Fruit fly (Drosophila melanogaster): ENCODE results near the gene CG17350.

The CG17350 gene

DNA sequence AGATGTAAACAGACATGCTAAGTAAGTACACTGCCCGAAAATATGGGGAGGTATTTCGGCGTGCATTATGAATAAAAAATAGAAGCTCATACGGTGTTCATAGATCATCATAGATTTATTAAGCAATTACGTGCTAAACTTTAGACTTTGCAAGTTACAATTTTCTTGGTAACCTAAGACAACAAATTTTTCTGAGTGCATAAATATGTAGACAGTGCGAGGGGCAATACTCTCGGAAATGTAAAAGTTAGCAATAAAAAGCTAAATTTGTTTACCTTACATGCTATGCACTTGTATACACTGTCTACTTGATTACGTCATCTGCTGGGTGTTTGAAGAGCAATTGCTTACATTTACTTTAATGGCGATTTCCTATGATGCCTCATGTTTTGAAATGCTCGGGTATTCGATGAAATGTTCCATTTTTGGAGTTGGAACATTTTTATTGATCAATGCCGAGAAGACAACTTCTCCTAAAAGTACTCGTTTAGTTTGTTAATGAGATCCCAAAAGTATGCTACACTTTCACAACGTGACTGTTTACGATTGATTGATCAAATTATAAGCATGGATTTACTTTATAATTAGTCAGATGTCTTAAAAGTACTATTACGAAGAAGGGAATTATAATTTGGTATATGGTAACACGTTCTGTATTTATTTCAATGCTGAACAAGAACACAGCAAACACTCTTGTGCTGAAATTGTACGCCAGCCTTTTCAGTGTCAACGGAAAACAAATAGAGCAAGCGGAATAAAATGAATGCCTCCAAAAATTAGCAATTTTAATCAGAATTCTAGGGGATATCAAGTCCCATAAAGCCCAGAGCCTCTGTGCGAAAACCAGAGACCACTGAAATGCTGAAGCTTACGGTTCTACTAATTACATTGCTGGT is 36.1 kb downstream of the CG17350 start, which contains the start of gene Lectin-galC1 (continued):
- peak; percentile 70 for TF ChIP-seq CG10274 (GFP tag; optimal IDR thresholded peaks at IDR 0.05)
- TF ChIP-seq CG9876 (GFP tag; optimal IDR thresholded peaks at IDR 0.05): peak; percentile 67
- no peak for TF ChIP-seq inv (GFP tag; IDR thresholded peaks at IDR 0.05; ENCODE audit: partially characterized antibody)
- TF ChIP-seq CG11723 (GFP tag; optimal IDR thresholded peaks at IDR 0.05): peak; percentile 77
- peak; percentile 80 for TF ChIP-seq lilli (GFP tag; optimal IDR thresholded peaks at IDR 0.05)
- TF ChIP-seq CG10431 (GFP tag; optimal IDR thresholded peaks at IDR 0.05): peak; percentile 47
- TF ChIP-seq CG4617 (GFP tag; optimal IDR thresholded peaks at IDR 0.05; ENCODE audit: borderline replicate concordance): peak; percentile 70
- TF ChIP-seq al (GFP tag; IDR thresholded peaks at IDR 0.05): peak; percentile 46; the same call in 1 of the 2 replicates
- peak; percentile 63 for TF ChIP-seq Usf (GFP tag; optimal IDR thresholded peaks at IDR 0.05)
- peak; percentile 70 for TF ChIP-seq pb (GFP tag; optimal IDR thresholded peaks at IDR 0.05)
- 0 out of 2 replicates have a peak, but pooled peaks have one; percentile 39 for TF ChIP-seq Adf1 (GFP tag; IDR thresholded peaks at IDR 0.05)
- TF ChIP-seq chinmo (GFP tag; IDR thresholded peaks at IDR 0.05; ENCODE audit: partially characterized antibody): 0 out of 4 replicates have a peak, but pooled peaks have one; percentile 47
- peak; percentile 91 for TF ChIP-seq Xbp1 (GFP tag; optimal IDR thresholded peaks at IDR 0.05)
- TF ChIP-seq Ptx1 (GFP tag; IDR thresholded peaks at IDR 0.05): peak; percentile 85
- TF ChIP-seq phol (tag; optimal IDR thresholded peaks at IDR 0.05): peak; percentile 88
- TF ChIP-seq E2f1 (GFP tag; IDR thresholded peaks at IDR 0.05): peak; percentile 76
- peak; percentile 76 for TF ChIP-seq CG17186 (GFP tag; optimal IDR thresholded peaks at IDR 0.05)
- peak; percentile 71 to 91 for TF ChIP-seq Hr51 (GFP tag; optimal IDR thresholded peaks at IDR 0.05)
- TF ChIP-seq CG30431 (GFP tag; optimal IDR thresholded peaks at IDR 0.05): peak; percentile 80
- no peak for TF ChIP-seq hth (optimal IDR thresholded peaks at IDR 0.05)
- TF ChIP-seq Drgx (GFP tag; IDR thresholded peaks at IDR 0.05): peak; percentile 86
- no peak for TF ChIP-seq CG8765 (GFP tag; IDR thresholded peaks at IDR 0.05)
- TF ChIP-seq ac (GFP tag; optimal IDR thresholded peaks at IDR 0.05): peak; percentile 72
- peak; percentile 88 for TF ChIP-seq CG4424 (GFP tag; optimal IDR thresholded peaks at IDR 0.05)
- TF ChIP-seq CG12071 (GFP tag; optimal IDR thresholded peaks at IDR 0.05): peak; percentile 89
- peak; percentile 76 for TF ChIP-seq Meics (GFP tag; optimal IDR thresholded peaks at IDR 0.05)
- TF ChIP-seq fd102C (GFP tag; optimal IDR thresholded peaks at IDR 0.05): peak; percentile 72
- TF ChIP-seq zfh1 (GFP tag; IDR thresholded peaks at IDR 0.05): peak; percentile 89
- peak; percentile 85 for TF ChIP-seq CG31388 (GFP tag; optimal IDR thresholded peaks at IDR 0.05)
- peak; percentile 70 for TF ChIP-seq Neu2 (GFP tag; optimal IDR thresholded peaks at IDR 0.05; ENCODE audit: borderline replicate concordance)
- TF ChIP-seq CG33213 (GFP tag; optimal IDR thresholded peaks at IDR 0.05): peak; percentile 78
- no peak for TF ChIP-seq CkIIα-i1 (GFP tag; IDR thresholded peaks at IDR 0.05)
- peak; percentile 80 for TF ChIP-seq CG4854 (GFP tag; optimal IDR thresholded peaks at IDR 0.05)
- peak; percentile 85 for TF ChIP-seq CG10366 (GFP tag; IDR thresholded peaks at IDR 0.05)
- peak; percentile 75 for TF ChIP-seq dm (GFP tag; optimal IDR thresholded peaks at IDR 0.05)
- peak; percentile 90 for TF ChIP-seq CG4820 (GFP tag; optimal IDR thresholded peaks at IDR 0.05)
- TF ChIP-seq CG15269 (tag; optimal IDR thresholded peaks at IDR 0.05): peak; percentile 90
- TF ChIP-seq vfl (GFP tag; optimal IDR thresholded peaks at IDR 0.05): peak; percentile 50
- no peak for TF ChIP-seq Lpt (GFP tag; optimal IDR thresholded peaks at IDR 0.05)
- no peak for TF ChIP-seq br (optimal IDR thresholded peaks at IDR 0.05)
- peak; percentile 89 for TF ChIP-seq CG2712 (tag; optimal IDR thresholded peaks at IDR 0.05)
- peak; percentile 40 for TF ChIP-seq Dip3 (GFP tag; optimal IDR thresholded peaks at IDR 0.05)
- peak; percentile 63; the same call in 1 of the 2 replicates for TF ChIP-seq aop (GFP tag; IDR thresholded peaks at IDR 0.05)
- peak; percentile 84 for TF ChIP-seq fd96Cb (tag; optimal IDR thresholded peaks at IDR 0.05)
- TF ChIP-seq pros (GFP tag; optimal IDR thresholded peaks at IDR 0.05): no peak
- peak; percentile 18 for TF ChIP-seq abd-A (tag; optimal IDR thresholded peaks at IDR 0.05)
- TF ChIP-seq CG2120 (GFP tag; optimal IDR thresholded peaks at IDR 0.05): peak; percentile 58
- TF ChIP-seq HLHmδ (GFP tag; optimal IDR thresholded peaks at IDR 0.05): no peak
- peak; percentile 84 for TF ChIP-seq tap (tag; optimal IDR thresholded peaks at IDR 0.05)
